Fruit fly (Drosophila melanogaster): Measurements from ENCODE around the gene Cyp4ac1.

Gene Cyp4ac1

DNA sequence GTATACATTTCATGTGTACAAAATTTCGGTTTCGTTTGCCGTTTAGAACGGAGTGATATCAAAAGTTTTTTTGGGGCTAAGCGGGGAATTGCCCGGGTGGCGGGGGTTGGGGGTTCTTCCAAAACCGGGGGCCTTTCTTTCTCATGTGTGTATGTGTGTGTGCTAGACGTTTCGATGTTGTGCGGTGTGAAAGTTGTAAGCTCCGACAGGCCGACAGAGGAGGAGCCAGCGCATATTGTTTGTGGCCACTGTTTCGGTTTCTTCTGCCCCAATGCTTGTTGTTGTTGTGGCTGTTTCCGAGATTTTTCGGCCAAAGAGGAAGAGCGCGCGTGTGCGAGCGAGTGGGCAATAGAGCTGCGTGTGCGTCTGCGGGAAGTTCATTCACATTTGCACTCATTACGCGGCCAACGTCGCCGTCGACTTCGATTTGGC lies 36.5 kb downstream of the Cyp4ac1 start:
- no peak for TF ChIP-seq dmrt93B (GFP tag; optimal IDR thresholded peaks at IDR 0.05)
- no peak for TF ChIP-seq fru (GFP tag; optimal IDR thresholded peaks at IDR 0.05)
- no peak for TF ChIP-seq br (GFP tag; optimal IDR thresholded peaks at IDR 0.05)
- no peak for TF ChIP-seq Rel (GFP tag; optimal IDR thresholded peaks at IDR 0.05)
- TF ChIP-seq Rel (tag; optimal IDR thresholded peaks at IDR 0.05) = peak; percentile 50
- TF ChIP-seq h (GFP tag; optimal IDR thresholded peaks at IDR 0.05) = peak; percentile 22
- TF ChIP-seq rgr (GFP tag; optimal IDR thresholded peaks at IDR 0.05) = no peak
- no peak for TF ChIP-seq N (GFP tag; optimal IDR thresholded peaks at IDR 0.05)
- no peak for TF ChIP-seq HLH106 (tag; optimal IDR thresholded peaks at IDR 0.05)
- no peak for TF ChIP-seq foxo (GFP tag; optimal IDR thresholded peaks at IDR 0.05)
- no peak for TF ChIP-seq usp (GFP tag; optimal IDR thresholded peaks at IDR 0.05)
- no peak for TF ChIP-seq Hr78 (GFP tag; optimal IDR thresholded peaks at IDR 0.05)
- TF ChIP-seq psq (GFP tag; optimal IDR thresholded peaks at IDR 0.05) = no peak
- TF ChIP-seq tai (GFP tag; optimal IDR thresholded peaks at IDR 0.05) = no peak
- TF ChIP-seq CrebA (GFP tag; optimal IDR thresholded peaks at IDR 0.05; ENCODE audit: borderline replicate concordance) = no peak
- no peak for TF ChIP-seq lola (GFP tag; optimal IDR thresholded peaks at IDR 0.05)

DNA sequence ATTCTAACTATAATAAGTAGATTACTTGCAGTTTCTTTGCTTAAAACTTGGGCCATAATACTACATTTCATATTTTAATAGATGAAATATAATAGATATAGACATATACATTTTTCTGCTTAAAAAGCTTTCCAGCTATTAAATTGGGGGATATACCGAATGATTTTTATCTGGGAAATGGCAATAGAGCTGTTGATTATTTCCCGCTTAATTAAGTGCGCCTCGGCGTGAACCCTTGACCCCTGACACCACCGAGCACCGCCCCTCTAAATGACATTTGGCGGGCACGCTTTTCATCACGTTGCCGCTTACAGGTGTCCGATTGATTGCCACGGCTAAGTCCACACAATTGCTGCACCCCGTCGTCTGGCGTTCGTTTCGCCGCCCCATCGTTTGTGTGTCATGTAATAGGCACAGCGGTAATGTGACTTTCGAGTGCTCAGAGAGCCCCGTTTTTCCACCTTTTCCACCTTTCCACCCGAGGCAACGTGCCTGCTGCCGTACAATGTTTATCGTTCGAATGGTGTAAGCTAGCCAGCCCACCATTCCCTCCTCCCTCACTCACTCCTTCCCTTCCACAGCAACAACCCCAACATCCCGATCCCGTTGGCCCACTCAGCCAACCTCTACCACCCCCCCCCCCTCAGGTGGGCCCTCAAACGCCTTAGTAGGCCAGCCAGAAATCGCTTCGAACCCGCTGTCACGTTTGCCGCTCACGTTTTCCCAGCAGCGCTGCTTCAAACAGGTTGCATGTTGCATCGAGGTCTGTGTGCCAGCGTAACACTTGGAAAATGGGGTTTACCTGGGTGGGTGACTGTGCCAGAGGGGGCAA lies 37.2 kb downstream of the Cyp4ac1 start:
- TF ChIP-seq Vsx2 (GFP tag; optimal IDR thresholded peaks at IDR 0.05; ENCODE audit: partially characterized antibody) (no peak), dmrt93B (GFP tag; optimal IDR thresholded peaks at IDR 0.05) (no peak), Dif (GFP tag; optimal IDR thresholded peaks at IDR 0.05; ENCODE audit: partially characterized antibody) (no peak), Rel (GFP tag; optimal IDR thresholded peaks at IDR 0.05) (no peak), Rel (tag; optimal IDR thresholded peaks at IDR 0.05) (peak; percentile 67), usp (GFP tag; optimal IDR thresholded peaks at IDR 0.05) (no peak), psq (GFP tag; optimal IDR thresholded peaks at IDR 0.05) (no peak)

DNA sequence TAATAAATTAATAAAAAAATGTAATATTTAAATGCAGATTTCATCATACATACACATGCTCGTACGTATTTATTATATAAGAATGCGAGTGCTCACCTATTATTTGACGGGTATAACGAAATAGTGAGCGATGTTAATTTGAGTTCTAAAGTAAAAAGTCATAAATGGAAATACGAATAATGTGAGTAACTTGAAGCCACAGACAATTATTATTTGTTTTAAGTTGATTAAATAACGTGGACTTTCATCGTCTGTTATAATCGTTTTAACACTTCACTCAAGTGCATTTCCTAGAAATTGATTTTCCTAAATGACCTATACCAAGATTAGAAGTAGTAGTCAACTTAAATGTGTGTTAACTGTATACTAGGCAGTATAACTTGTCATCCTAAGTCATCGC lies 38.5 kb downstream of the Cyp4ac1 start:
- TF ChIP-seq Mio (GFP tag; optimal IDR thresholded peaks at IDR 0.05) (no peak), GATAd (GFP tag; optimal IDR thresholded peaks at IDR 0.05) (no peak), Hr83 (GFP tag; optimal IDR thresholded peaks at IDR 0.05; ENCODE audit: poor library complexity, severe bottlenecking) (no peak), usp (GFP tag; optimal IDR thresholded peaks at IDR 0.05) (no peak), CG32264 (GFP tag; optimal IDR thresholded peaks at IDR 0.05) (no peak), jim (GFP tag; optimal IDR thresholded peaks at IDR 0.05) (no peak), CrebA (GFP tag; optimal IDR thresholded peaks at IDR 0.05; ENCODE audit: borderline replicate concordance) (no peak), tai (GFP tag; optimal IDR thresholded peaks at IDR 0.05) (no peak)

DNA sequence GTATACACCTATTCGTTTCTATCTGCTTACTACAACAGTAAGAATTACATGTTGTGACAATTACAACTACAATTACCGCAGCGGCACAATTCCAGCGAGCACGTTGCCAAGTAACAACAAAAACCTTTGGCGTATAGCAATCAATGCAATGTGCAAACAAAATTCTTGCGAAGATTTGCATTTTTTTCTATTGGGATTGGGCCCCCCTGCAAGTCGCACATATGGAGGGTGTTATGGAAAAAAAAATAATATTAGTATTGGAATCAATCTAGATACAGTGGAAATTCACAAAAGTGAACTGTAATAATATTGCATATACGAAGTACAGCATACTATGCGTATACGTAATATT lies 38.9 kb downstream of the Cyp4ac1 start:
- TF ChIP-seq GATAd (GFP tag; optimal IDR thresholded peaks at IDR 0.05) (no peak), Hr78 (GFP tag; optimal IDR thresholded peaks at IDR 0.05) (no peak), pan (optimal IDR thresholded peaks at IDR 0.05) (no peak), Rel (GFP tag; optimal IDR thresholded peaks at IDR 0.05) (no peak), Rel (tag; optimal IDR thresholded peaks at IDR 0.05) (no peak), sv (GFP tag; optimal IDR thresholded peaks at IDR 0.05) (no peak), Hr83 (GFP tag; optimal IDR thresholded peaks at IDR 0.05; ENCODE audit: poor library complexity, severe bottlenecking) (no peak), N (GFP tag; optimal IDR thresholded peaks at IDR 0.05) (no peak), rgr (GFP tag; optimal IDR thresholded peaks at IDR 0.05) (no peak), CG32264 (GFP tag; optimal IDR thresholded peaks at IDR 0.05) (no peak), dmrt93B (GFP tag; optimal IDR thresholded peaks at IDR 0.05) (no peak), jim (GFP tag; optimal IDR thresholded peaks at IDR 0.05) (no peak), ey (GFP tag; optimal IDR thresholded peaks at IDR 0.05) (no peak), dl (GFP tag; optimal IDR thresholded peaks at IDR 0.05; ENCODE audit: insufficient read depth in 1 of 2, partially characterized antibody in 2 of 2) (no peak), Dif (GFP tag; optimal IDR thresholded peaks at IDR 0.05; ENCODE audit: partially characterized antibody) (no peak), Jra (GFP tag; optimal IDR thresholded peaks at IDR 0.05) (no peak), woc (GFP tag; optimal IDR thresholded peaks at IDR 0.05) (no peak), fru (GFP tag; optimal IDR thresholded peaks at IDR 0.05) (no peak), dsf (GFP tag; optimal IDR thresholded peaks at IDR 0.05; ENCODE audit: borderline replicate concordance) (no peak), tai (GFP tag; optimal IDR thresholded peaks at IDR 0.05) (no peak), Sp1 (GFP tag; optimal IDR thresholded peaks at IDR 0.05) (no peak)
